Worm (Caenorhabditis elegans): ENCODE results near the gene phat-8.

- TF ChIP-seq jun-1 (tag; optimal IDR thresholded peaks at IDR 0.05) (no peak), mab-9 (GFP tag; IDR thresholded peaks at IDR 0.05) (no peak), nhr-76 (tag; optimal IDR thresholded peaks at IDR 0.05) (no peak), unc-130 (tag; optimal IDR thresholded peaks at IDR 0.05) (no peak), lin-35 (GFP tag; optimal IDR thresholded peaks at IDR 0.05) (no peak), skn-1 (tag; optimal IDR thresholded peaks at IDR 0.05) (no peak)
These were observed 37.0 kb downstream of the phat-8 start, which contains the start of gene srh-67 for ce11 chrII:12508650-12509049.
